Fruit fly (Drosophila melanogaster) S2 (cell line): Measurements from ENCODE around the gene myd.

Experiments
- CG8478 ChIP-seq: fragments of >200 bp; optimal IDR thresholded peaks from 2 replicates; lab custom pipeline; 2018
- CTCF ChIP-seq, 2 experiments: fragments of >200 bp; optimal IDR thresholded peaks; 2 replicates each; lab custom pipeline; 2018

- TF ChIP-seq CTCF (optimal IDR thresholded peaks at IDR 0.05; lab: Kevin White, UChicago) (peak in 1 of 2 experiments; percentile 4), CG8478 (lab: Kevin White, UChicago) (no peak)
Observed at dm6 chr3R:19156670-19157402, 23.6 kb upstream of the myd start, which contains the start of gene nanos.
